Worm (Caenorhabditis elegans): ENCODE measurements around the gene Y110A2AL.10.
A peak's percentile ranks its signal among the peaks of the same experiment; 100 is the strongest.

The Y110A2AL.10 gene

DNA sequence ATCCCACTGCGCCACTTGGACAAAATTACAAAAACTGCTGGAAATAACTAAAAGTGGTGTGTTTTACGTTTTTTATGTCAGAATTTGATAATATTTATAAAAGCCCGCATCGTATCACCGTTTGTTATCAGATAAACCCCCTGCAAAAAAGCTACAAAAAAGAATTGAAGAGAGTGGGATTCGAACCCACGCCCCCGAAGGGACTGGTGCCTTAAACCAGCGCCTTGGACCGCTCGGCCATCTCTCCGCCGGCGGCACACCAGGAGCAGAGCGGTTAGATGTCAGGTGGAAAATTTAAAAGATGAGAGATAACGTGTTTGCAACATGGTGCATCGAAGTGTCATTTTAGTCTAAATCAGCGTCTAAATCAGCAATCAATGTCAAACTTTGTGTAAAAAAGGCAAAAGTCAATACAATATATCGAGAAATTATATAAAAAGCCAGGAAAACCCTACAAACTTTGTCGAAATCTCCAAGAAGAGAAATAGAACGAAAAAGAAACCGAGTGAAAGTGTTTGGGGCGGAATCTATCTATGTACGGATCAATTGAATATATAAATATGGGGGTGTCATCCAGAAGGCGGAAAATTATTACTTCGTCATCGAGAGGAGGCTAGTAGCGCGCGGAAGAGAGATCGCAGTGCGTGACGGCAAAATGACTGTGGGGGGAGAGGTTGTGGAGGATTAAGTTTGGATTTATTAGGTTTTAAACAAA, 10.2 kb downstream of the Y110A2AL.10 start:
- TF ChIP-seq hmg-11 (tag; optimal IDR thresholded peaks at IDR 0.05) (peak; percentile 32), aly-2 (tag; optimal IDR thresholded peaks at IDR 0.05) (no peak), fkh-2 (tag; optimal IDR thresholded peaks at IDR 0.05) (no peak), elt-1 (tag; optimal IDR thresholded peaks at IDR 0.05) (no peak), nhr-11 (tag; optimal IDR thresholded peaks at IDR 0.05) (no peak), ceh-16 (tag; optimal IDR thresholded peaks at IDR 0.05) (no peak), snpc-4 (tag; optimal IDR thresholded peaks at IDR 0.05) (no peak), zag-1 (tag; optimal IDR thresholded peaks at IDR 0.05) (no peak), mdl-1 (tag; optimal IDR thresholded peaks at IDR 0.05) (no peak), sea-2 (GFP tag; optimal IDR thresholded peaks at IDR 0.05) (no peak), nhr-76 (tag; optimal IDR thresholded peaks at IDR 0.05) (no peak), ZK546.5 (tag; optimal IDR thresholded peaks at IDR 0.05) (no peak), elt-2 (tag; optimal IDR thresholded peaks at IDR 0.05) (peak; percentile 19), ceh-82 (tag; optimal IDR thresholded peaks at IDR 0.05) (no peak), R02D3.7 (tag; optimal IDR thresholded peaks at IDR 0.05) (no peak), unc-39 (tag; optimal IDR thresholded peaks at IDR 0.05) (no peak)

DNA sequence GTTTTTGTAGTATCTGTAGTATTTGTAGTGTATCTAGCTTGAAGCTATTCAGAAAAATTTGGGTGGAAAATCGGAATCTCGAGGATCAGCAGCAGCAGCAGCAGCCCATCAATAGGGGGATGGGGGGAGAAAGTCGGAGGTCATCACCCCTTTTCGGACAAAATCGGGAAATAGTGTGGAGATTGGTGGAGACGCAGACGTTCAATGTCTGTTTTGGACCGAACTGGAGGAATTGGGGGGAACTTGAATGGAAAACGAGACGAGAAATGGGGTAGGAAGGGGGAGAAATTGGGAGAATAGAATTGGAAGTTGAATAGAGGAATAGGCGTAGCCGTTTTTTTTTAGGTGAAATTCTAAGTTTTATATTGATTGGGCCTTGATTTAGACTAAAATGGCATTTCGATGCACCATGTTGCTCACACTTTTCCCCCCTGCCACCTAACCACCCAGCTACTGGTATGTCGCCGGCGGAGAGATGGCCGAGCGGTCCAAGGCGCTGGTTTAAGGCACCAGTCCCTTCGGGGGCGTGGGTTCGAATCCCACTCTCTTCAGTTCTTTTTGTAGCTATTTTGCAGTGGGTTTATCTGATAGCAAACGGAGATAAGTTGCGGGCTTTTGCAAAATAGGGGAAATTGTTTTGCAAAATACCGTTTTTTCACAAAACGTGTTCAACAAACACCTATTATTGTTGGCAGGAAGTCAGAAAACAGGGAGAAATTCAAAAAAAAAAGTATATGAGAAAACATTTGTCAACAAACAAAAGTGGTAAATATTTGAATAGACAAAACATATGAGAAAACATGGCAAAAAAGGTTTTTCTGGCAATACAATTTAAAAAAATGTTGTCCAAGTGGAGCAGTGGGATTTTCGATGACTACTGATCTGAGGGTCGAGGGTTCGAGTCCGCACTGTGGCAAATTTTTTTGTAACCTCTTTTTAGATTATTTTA, 11.6 kb downstream of the Y110A2AL.10 start:
- TF ChIP-seq pha-4 (tag; optimal IDR thresholded peaks at IDR 0.05) (peak; percentile 24), nhr-23 (tag; optimal IDR thresholded peaks at IDR 0.05) (peak; percentile 43), elt-2 (tag; optimal IDR thresholded peaks at IDR 0.05) (no peak), nfya-1 (tag; optimal IDR thresholded peaks at IDR 0.05; ENCODE audit: insufficient read depth) (peak; percentile 10)

- TF ChIP-seq daf-12 (tag; optimal IDR thresholded peaks at IDR 0.05) (no peak), mml-1 (tag; optimal IDR thresholded peaks at IDR 0.05) (no peak), snpc-4 (tag; optimal IDR thresholded peaks at IDR 0.05) (no peak), nhr-67 (tag; optimal IDR thresholded peaks at IDR 0.05) (no peak), egl-27 (tag; optimal IDR thresholded peaks at IDR 0.05) (no peak), egl-5 (tag; optimal IDR thresholded peaks at IDR 0.05) (no peak), R02D3.7 (tag; optimal IDR thresholded peaks at IDR 0.05) (no peak), elt-1 (tag; optimal IDR thresholded peaks at IDR 0.05) (no peak), nhr-28 (tag; optimal IDR thresholded peaks at IDR 0.05) (no peak), eor-1 (tag; optimal IDR thresholded peaks at IDR 0.05) (no peak), ZK546.5 (tag; optimal IDR thresholded peaks at IDR 0.05) (no peak), hmg-11 (tag; optimal IDR thresholded peaks at IDR 0.05) (no peak), unc-39 (tag; optimal IDR thresholded peaks at IDR 0.05) (no peak)
These were observed 12.4 kb downstream of the Y110A2AL.10 start for ce11 chrII:2859315-2859714.

ce11 chrII:2858851-2859250, 12.9 kb downstream of the Y110A2AL.10 start:
- TF ChIP-seq ceh-28 (tag; optimal IDR thresholded peaks at IDR 0.05) = no peak
- TF ChIP-seq elt-2 (tag; optimal IDR thresholded peaks at IDR 0.05) = no peak
- no peak for TF ChIP-seq ztf-4 (tag; optimal IDR thresholded peaks at IDR 0.05)
- no peak for TF ChIP-seq lsy-12 (tag; optimal IDR thresholded peaks at IDR 0.05)
- no peak for TF ChIP-seq sea-2 (GFP tag; optimal IDR thresholded peaks at IDR 0.05)
- TF ChIP-seq ztf-11 (tag; optimal IDR thresholded peaks at IDR 0.05) = no peak
- TF ChIP-seq nhr-25 (tag; optimal IDR thresholded peaks at IDR 0.05) = no peak
- no peak for TF ChIP-seq nhr-28 (tag; optimal IDR thresholded peaks at IDR 0.05)
- no peak for TF ChIP-seq skn-1 (tag; optimal IDR thresholded peaks at IDR 0.05)
- TF ChIP-seq nhr-76 (tag; optimal IDR thresholded peaks at IDR 0.05) = no peak
- TF ChIP-seq nfya-1 (tag; optimal IDR thresholded peaks at IDR 0.05; ENCODE audit: insufficient read depth) = no peak
- TF ChIP-seq unc-62 (GFP tag; optimal IDR thresholded peaks at IDR 0.05) = no peak
- TF ChIP-seq nhr-43 (tag; optimal IDR thresholded peaks at IDR 0.05; ENCODE audit: poor library complexity, severe bottlenecking) = no peak
- TF ChIP-seq egl-27 (tag; optimal IDR thresholded peaks at IDR 0.05) = no peak
- TF ChIP-seq aly-2 (tag; optimal IDR thresholded peaks at IDR 0.05) = no peak
- TF ChIP-seq nhr-237 (tag; optimal IDR thresholded peaks at IDR 0.05) = no peak
- no peak for TF ChIP-seq ceh-16 (tag; optimal IDR thresholded peaks at IDR 0.05)
- TF ChIP-seq zag-1 (tag; optimal IDR thresholded peaks at IDR 0.05) = no peak
- TF ChIP-seq nhr-77 (tag; optimal IDR thresholded peaks at IDR 0.05) = no peak

All from whole organism, L3 larva.